ENCODE assay signal across 3 worm cellular contexts in the genomic region with DNA sequence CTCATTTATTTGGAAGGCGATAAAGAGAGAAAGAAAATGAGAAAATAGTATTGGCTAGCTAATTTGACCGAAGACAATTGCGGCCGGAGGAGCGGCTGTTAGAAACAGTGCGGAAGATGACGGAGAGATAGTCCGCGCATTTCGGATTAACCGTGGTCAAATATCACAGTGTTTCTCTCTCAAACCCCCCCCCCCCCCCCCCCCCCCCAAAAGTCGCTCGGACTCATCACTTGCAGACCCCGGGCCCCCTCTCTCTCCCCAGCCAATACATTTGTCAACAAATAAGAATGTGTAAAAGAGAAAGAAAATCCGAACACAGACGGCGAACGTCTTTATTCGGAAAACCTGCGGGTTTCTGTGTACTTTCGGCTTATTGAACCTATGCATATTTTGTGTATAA.
TF ChIP-seq lines count a peak whose summit lies in the region.

No protein-coding gene starts in this region.

TF ChIP-seq in whole organism, L1 larva, 84 proteins besides CTCF, POLR2A, EP300 and RAD21:
- TF ChIP-seq nhr-11 (tag; optimal IDR thresholded peaks at IDR 0.05; lab: Kevin White, UChicago) (no peak), dpl-1 (GFP tag; optimal IDR thresholded peaks at IDR 0.05; lab: Kevin White, UChicago) (no peak), grh-1 (GFP tag; IDR thresholded peaks at IDR 0.05; lab: Robert Waterston, UW) (no peak), irx-1 (tag; optimal IDR thresholded peaks at IDR 0.05; lab: Kevin White, UChicago) (no peak), nhr-20 (tag; optimal IDR thresholded peaks at IDR 0.05; lab: Kevin White, UChicago) (no peak), blmp-1 (tag; optimal IDR thresholded peaks at IDR 0.05; lab: Kevin White, UChicago) (peak; percentile 35), egl-27 (tag; optimal IDR thresholded peaks at IDR 0.05; lab: Kevin White, UChicago) (no peak), nhr-90 (tag; optimal IDR thresholded peaks at IDR 0.05; lab: Kevin White, UChicago; ENCODE audit: poor library complexity) (no peak), C16A3.4 (tag; optimal IDR thresholded peaks at IDR 0.05; lab: Kevin White, UChicago) (no peak), efl-1 (optimal IDR thresholded peaks at IDR 0.05; lab: Kevin White, UChicago) (no peak), efl-1 (GFP tag; optimal IDR thresholded peaks at IDR 0.05 in 1 of 2; lab: Kevin White, UChicago) (peak in 1 of 2 experiments; percentile 80)

TF ChIP-seq in whole organism, L4 larva, 104 proteins besides CTCF, POLR2A, EP300 and RAD21:
- TF ChIP-seq daf-8 (GFP tag; IDR thresholded peaks at IDR 0.05; lab: Robert Waterston, UW): no peak
- peak; percentile 84 for TF ChIP-seq set-16 (GFP tag; IDR thresholded peaks at IDR 0.05; lab: Robert Waterston, UW)
TF ChIP-seq in whole organism, L4 larva: peak in this region for 1.

TF ChIP-seq in whole organism, young adult, 124 proteins besides CTCF, POLR2A, EP300 and RAD21:
- TF ChIP-seq egrh-3 (GFP tag; IDR thresholded peaks at IDR 0.05; lab: Robert Waterston, UW) (peak; percentile 60; the same call in 1 of the 2 replicates), F23B12.7 (tag; optimal IDR thresholded peaks at IDR 0.05; lab: Kevin White, UChicago; ENCODE audit: insufficient read depth) (no peak), ztf-18 (tag; optimal IDR thresholded peaks at IDR 0.05; lab: Kevin White, UChicago) (no peak), lsl-1 (GFP tag; optimal IDR thresholded peaks at IDR 0.05; lab: Kevin White, UChicago) (no peak), F57A8.1 (GFP tag; optimal IDR thresholded peaks at IDR 0.05; lab: Kevin White, UChicago) (no peak), nhr-179 (tag; optimal IDR thresholded peaks at IDR 0.05; lab: Kevin White, UChicago) (no peak)
